Fruit fly (Drosophila melanogaster): ENCODE measurements around the gene CG32079.

CG32079 gene

dm6 chr3L:11002923-11003322 is 22.4 kb upstream of the CG32079 start:
- TF ChIP-seq fkh (GFP tag; optimal IDR thresholded peaks at IDR 0.05) (peak; percentile 53), Ets21C (GFP tag; optimal IDR thresholded peaks at IDR 0.05) (no peak)

DNA sequence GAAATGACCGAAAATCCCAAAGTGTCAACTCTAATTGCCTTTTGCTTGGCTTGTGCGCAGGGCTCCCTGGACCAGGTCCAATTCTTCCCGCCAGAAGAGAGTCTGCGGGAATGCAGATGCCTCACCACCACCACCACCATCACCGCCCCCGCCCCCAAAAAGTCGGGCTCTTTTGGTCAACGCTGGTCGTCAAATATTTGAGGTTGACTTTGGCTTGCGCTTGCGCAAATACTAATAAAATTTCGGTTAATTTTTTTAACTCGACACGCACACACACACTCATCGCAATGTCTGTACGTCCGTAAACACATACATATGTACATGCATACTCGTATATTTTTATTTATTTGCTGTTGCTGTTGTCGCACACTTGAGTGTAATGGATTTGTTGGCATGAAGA is 21.4 kb upstream of the CG32079 start:
- no peak for TF ChIP-seq Hr39 (GFP tag; optimal IDR thresholded peaks at IDR 0.05)
- TF ChIP-seq CG6854 (GFP tag; optimal IDR thresholded peaks at IDR 0.05) = peak; percentile 11
- no peak for TF ChIP-seq CG6163 (GFP tag; IDR thresholded peaks at IDR 0.05)
- peak; percentile 83 for TF ChIP-seq fkh (GFP tag; optimal IDR thresholded peaks at IDR 0.05)
- TF ChIP-seq svp (GFP tag) = peak; percentile 31

DNA sequence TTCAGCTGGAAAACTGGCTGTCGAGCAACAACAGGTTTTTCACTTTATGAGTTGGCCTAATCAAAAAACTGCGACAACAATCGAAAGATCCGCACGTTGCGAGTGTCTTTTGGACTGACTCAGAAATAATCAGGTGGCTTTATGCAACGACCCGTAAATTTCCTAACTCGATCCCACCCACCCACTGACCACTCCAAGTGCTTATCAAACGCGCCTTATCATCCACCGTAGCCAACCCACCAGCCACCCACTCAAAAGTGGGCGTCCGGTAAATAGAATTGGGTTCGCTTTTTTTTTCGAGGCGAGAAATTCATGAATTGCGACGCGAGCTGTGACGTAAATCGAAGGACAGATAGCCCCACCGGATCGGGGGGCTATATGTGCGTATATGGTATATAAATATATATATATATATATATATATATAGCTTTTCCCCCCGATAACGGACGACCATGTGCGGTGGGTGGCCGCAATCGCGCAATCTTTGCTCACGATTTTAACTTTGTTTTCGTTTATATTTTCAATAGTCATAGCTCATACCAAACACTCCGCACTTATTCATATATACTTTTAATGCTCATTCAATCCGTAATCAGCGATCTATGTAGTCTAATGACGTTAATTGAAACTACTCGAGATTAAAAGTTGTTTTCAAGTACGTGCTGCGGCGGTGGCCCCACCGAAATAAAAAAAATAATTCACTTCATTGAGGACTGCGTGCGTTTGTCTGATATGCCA is 20.5 kb upstream of the CG32079 start:
- TF ChIP-seq svp (GFP tag) (peak; percentile 82), Ets21C (GFP tag; optimal IDR thresholded peaks at IDR 0.05) (no peak), vri (GFP tag; optimal IDR thresholded peaks at IDR 0.05) (peak; percentile 68)

DNA sequence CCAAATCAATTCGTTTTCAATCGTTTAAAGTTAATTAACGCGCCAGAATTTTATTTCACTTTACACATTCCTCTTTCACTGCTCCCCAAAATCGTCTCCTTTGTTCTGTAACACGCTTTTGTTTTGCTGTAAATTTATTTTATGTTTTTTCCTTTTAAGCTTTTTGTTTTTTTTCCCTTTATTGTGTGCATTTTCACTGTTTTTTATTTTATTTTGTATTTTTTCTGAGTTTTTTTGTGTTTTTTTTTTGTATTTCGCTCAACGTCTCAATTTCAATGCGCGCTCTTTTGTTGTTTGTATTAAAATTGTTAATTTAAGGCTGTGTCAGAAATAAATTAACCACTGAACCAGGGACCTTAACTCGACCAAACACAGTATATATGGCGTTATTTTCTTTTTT is 18.9 kb upstream of the CG32079 start:
- peak; percentile 14 to 32 for TF ChIP-seq ss (GFP tag; optimal IDR thresholded peaks at IDR 0.05)
- TF ChIP-seq esn (GFP tag; optimal IDR thresholded peaks at IDR 0.05) = peak; percentile 19
- no peak for TF ChIP-seq CG15336 (GFP tag; IDR thresholded peaks at IDR 0.05)
- TF ChIP-seq salr (GFP tag; optimal IDR thresholded peaks at IDR 0.05) = no peak
- TF ChIP-seq Eip78C (GFP tag) = peak; percentile 69
- no peak for TF ChIP-seq dsx (GFP tag; optimal IDR thresholded peaks at IDR 0.05; ENCODE audit: poor library complexity, severe bottlenecking)
- TF ChIP-seq Sox14 (GFP tag; optimal IDR thresholded peaks at IDR 0.05) = peak; percentile 32
- peak; percentile 3 for TF ChIP-seq CG9139 (GFP tag; optimal IDR thresholded peaks at IDR 0.05)
- no peak for TF ChIP-seq CG8319 (GFP tag; optimal IDR thresholded peaks at IDR 0.05)
- no peak for TF ChIP-seq eg (GFP tag; IDR thresholded peaks at IDR 0.05)
- peak; percentile 33 for TF ChIP-seq CG8632 (GFP tag; optimal IDR thresholded peaks at IDR 0.05)
- no peak for TF ChIP-seq cyc (GFP tag; optimal IDR thresholded peaks at IDR 0.05)
- no peak for TF ChIP-seq Ets96B (tag; optimal IDR thresholded peaks at IDR 0.05)
- TF ChIP-seq CG6163 (GFP tag; IDR thresholded peaks at IDR 0.05) = no peak
- TF ChIP-seq CG6854 (GFP tag; optimal IDR thresholded peaks at IDR 0.05) = no peak
- TF ChIP-seq net (GFP tag; optimal IDR thresholded peaks at IDR 0.05) = no peak
- TF ChIP-seq svp (GFP tag) = peak; percentile 60
- TF ChIP-seq Met (GFP tag; optimal IDR thresholded peaks at IDR 0.05) = peak; percentile 19
- no peak for TF ChIP-seq CG10669 (GFP tag; optimal IDR thresholded peaks at IDR 0.05)
- TF ChIP-seq CG6808 (GFP tag; optimal IDR thresholded peaks at IDR 0.05) = peak; percentile 13
- peak; percentile 39 for TF ChIP-seq CG34406 (GFP tag; optimal IDR thresholded peaks at IDR 0.05)
- TF ChIP-seq CG8119 (GFP tag; IDR thresholded peaks at IDR 0.05) = no peak
- no peak for TF ChIP-seq vri (GFP tag; optimal IDR thresholded peaks at IDR 0.05)

dm6 chr3L:11007786-11008185 is 17.6 kb upstream of the CG32079 start:
- no peak for TF ChIP-seq CG10669 (GFP tag; optimal IDR thresholded peaks at IDR 0.05)
- peak; percentile 97 for TF ChIP-seq svp (GFP tag)

- peak; percentile 29 for TF ChIP-seq Ets96B (tag; optimal IDR thresholded peaks at IDR 0.05)
- TF ChIP-seq fd85E (GFP tag; optimal IDR thresholded peaks at IDR 0.05) = no peak
- no peak for TF ChIP-seq Blimp-1 (GFP tag; optimal IDR thresholded peaks at IDR 0.05)
- TF ChIP-seq CG15336 (GFP tag; IDR thresholded peaks at IDR 0.05) = peak; percentile 71
- no peak for TF ChIP-seq Sox15 (GFP tag; optimal IDR thresholded peaks at IDR 0.05)
- peak; percentile 93 for TF ChIP-seq svp (GFP tag)
- no peak for TF ChIP-seq CG11762 (GFP tag; optimal IDR thresholded peaks at IDR 0.05; ENCODE audit: insufficient read depth)
- TF ChIP-seq CG6163 (GFP tag; IDR thresholded peaks at IDR 0.05) = peak; percentile 90
- TF ChIP-seq OdsH (GFP tag; optimal IDR thresholded peaks at IDR 0.05) = peak; percentile 18
- no peak for TF ChIP-seq CG8319 (GFP tag; optimal IDR thresholded peaks at IDR 0.05)
- peak; percentile 54 for TF ChIP-seq CG6276 (GFP tag; optimal IDR thresholded peaks at IDR 0.05)
- TF ChIP-seq dsx (GFP tag; optimal IDR thresholded peaks at IDR 0.05; ENCODE audit: poor library complexity, severe bottlenecking) = peak; percentile 37
- TF ChIP-seq CG4318 (GFP tag; optimal IDR thresholded peaks at IDR 0.05) = no peak
- TF ChIP-seq cyc (GFP tag; optimal IDR thresholded peaks at IDR 0.05) = no peak
- peak; percentile 90 for TF ChIP-seq eg (GFP tag; IDR thresholded peaks at IDR 0.05)
- TF ChIP-seq topi (GFP tag; optimal IDR thresholded peaks at IDR 0.05) = no peak
- TF ChIP-seq CG31627 (GFP tag; optimal IDR thresholded peaks at IDR 0.05) = no peak
- no peak for TF ChIP-seq CG6792 (GFP tag; optimal IDR thresholded peaks at IDR 0.05)
- no peak for TF ChIP-seq Hr38 (GFP tag; optimal IDR thresholded peaks at IDR 0.05)
- peak; percentile 20 for TF ChIP-seq achi (GFP tag; optimal IDR thresholded peaks at IDR 0.05)
- peak; percentile 82 for TF ChIP-seq CG8119 (GFP tag; IDR thresholded peaks at IDR 0.05)
Observed at dm6 chr3L:11009000-11009794, 16.2 kb upstream of the CG32079 start, which contains the start of gene klu. klu (minus strand) TSS chr3L:11009188.
